Worm (Caenorhabditis elegans) whole organism, L2 larva: Measurements from ENCODE around the gene srt-5.

Source experiments
- ama-1 ChIP-seq: fragments of 150-350 bp; optimal IDR thresholded peaks from 2 replicates; lab custom pipeline; 2018; ENCODE audit warnings: inconsistent platforms
- fos-1 ChIP-seq: fragments of 150-350 bp; optimal IDR thresholded peaks from 2 replicates; lab custom pipeline; 2014; ENCODE audit warnings: missing biosample characterization, missing genetic modification characterization
- mdl-1 ChIP-seq, 2 experiments: fragments of 150-350 bp in 1 of 2; sonication (generic microtip) in 1 of 2; optimal IDR thresholded peaks; 2 replicates each; lab custom pipeline; 2017; ENCODE audit warnings: missing biosample characterization in 2 of 2, missing genetic modification characterization in 2 of 2
- nhr-12 ChIP-seq: fragments of 150-350 bp; optimal IDR thresholded peaks from 2 replicates; lab custom pipeline; 2014; ENCODE audit warnings: missing biosample characterization, missing genetic modification characterization
- unc-39 ChIP-seq: fragments of 150-350 bp; optimal IDR thresholded peaks from 2 replicates; lab custom pipeline; 2014; ENCODE audit warnings: missing biosample characterization, missing genetic modification characterization
- zag-1 ChIP-seq: fragments of 150-350 bp; optimal IDR thresholded peaks from 2 replicates; lab custom pipeline; 2014; ENCODE audit warnings: missing biosample characterization, missing genetic modification characterization
- ztf-1 ChIP-seq: fragments of 200-800 bp; sonication (Bioruptor generic); conservative IDR thresholded peaks from 2 replicates; pipeline ENCODE4 v1.3.6; 2022; ENCODE audit warnings: missing genetic modification characterization, missing compliant biosample characterization
- ztf-11 ChIP-seq: sonication (generic microtip); optimal IDR thresholded peaks from 2 replicates; lab custom pipeline; 2017; ENCODE audit warnings: missing biosample characterization, missing genetic modification characterization

- no peak for TF ChIP-seq ztf-1
- no peak for TF ChIP-seq unc-39 (tag; lab: Kevin White, UChicago)
- TF ChIP-seq fos-1 = no peak
- no peak for TF ChIP-seq ama-1 (lab: Kevin White, UChicago)
- no peak for TF ChIP-seq zag-1
- TF ChIP-seq mdl-1 (tag; optimal IDR thresholded peaks at IDR 0.05; lab: Kevin White, UChicago) = no peak
- TF ChIP-seq ztf-11 (tag; lab: Kevin White, UChicago) = no peak
- TF ChIP-seq nhr-12 (tag; lab: Kevin White, UChicago) = no peak
These were observed 44.2 kb upstream of the srt-5 start, which contains the start of gene Y73C8C.12 for ce11 chrV:3124912-3125311.
